Worm (Caenorhabditis elegans) whole organism, young adult: ENCODE results near the gene Y54G2A.41.

ENCODE experiments used
- B0019.2 ChIP-seq: fragments of 200-800 bp; sonication (Bioruptor generic); conservative IDR thresholded peaks from 2 replicates; pipeline ENCODE4 v1.3.6; 2022; ENCODE audit warnings: missing genetic modification reagents, missing genetic modification characterization, missing compliant biosample characterization
- B0261.1 ChIP-seq: sonication (generic microtip); optimal IDR thresholded peaks from 2 replicates; lab custom pipeline; 2016; ENCODE audit warnings: mild to moderate bottlenecking, missing genetic modification characterization, moderate library complexity, missing compliant biosample characterization
- B0336.3 ChIP-seq: fragments of 200-800 bp; sonication (Bioruptor generic); IDR thresholded peaks from 2 replicates; pipeline ENCODE4 v1.3.6; 2022; ENCODE audit warnings: missing genetic modification characterization, missing compliant biosample characterization
- C06A6.2 ChIP-seq: fragments of 200-800 bp; sonication (Bioruptor generic); conservative IDR thresholded peaks from 2 replicates; pipeline ENCODE4 v1.3.6; 2022; ENCODE audit warnings: missing genetic modification characterization, missing compliant biosample characterization
- D2030.7 ChIP-seq: fragments of 200-800 bp; sonication (Bioruptor generic); IDR thresholded peaks from 2 replicates; pipeline ENCODE4 v1.3.6; 2022; ENCODE audit warnings: missing genetic modification reagents, missing genetic modification characterization, missing compliant biosample characterization
- F10E7.11 ChIP-seq: sonication (generic microtip); optimal IDR thresholded peaks from 2 replicates; lab custom pipeline; 2017; ENCODE audit warnings: mild to moderate bottlenecking, missing genetic modification characterization, moderate library complexity, missing compliant biosample characterization
- F33H1.4 ChIP-seq: fragments of 200-800 bp; sonication (Bioruptor generic); IDR thresholded peaks from 2 replicates; pipeline ENCODE4 v1.3.6; 2022; ENCODE audit warnings: missing genetic modification reagents, missing genetic modification characterization, missing compliant biosample characterization
- F52B5.7 ChIP-seq: sonication (generic microtip); optimal IDR thresholded peaks from 2 replicates; lab custom pipeline; 2016; ENCODE audit warnings: mild to moderate bottlenecking, missing genetic modification characterization, missing compliant biosample characterization
- F57C9.4 ChIP-seq: sonication (generic microtip); optimal IDR thresholded peaks from 2 replicates; lab custom pipeline; 2017; ENCODE audit warnings: mild to moderate bottlenecking, missing genetic modification characterization, missing compliant biosample characterization
- T07F8.4 ChIP-seq: sonication (generic microtip); optimal IDR thresholded peaks from 2 replicates; lab custom pipeline; 2016; ENCODE audit warnings: mild to moderate bottlenecking, missing genetic modification characterization, moderate library complexity, missing compliant biosample characterization
- Y53F4B.3 ChIP-seq: fragments of 200-800 bp; sonication (Bioruptor generic); IDR thresholded peaks from 2 replicates; pipeline ENCODE4 v1.3.6; 2022; ENCODE audit warnings: missing genetic modification reagents, missing genetic modification characterization, missing compliant biosample characterization
- Y56A3A.18 ChIP-seq: fragments of 200-800 bp; sonication (Bioruptor generic); IDR thresholded peaks from 2 replicates; pipeline ENCODE4 v1.3.6; 2022; ENCODE audit warnings: missing genetic modification reagents, missing genetic modification characterization, missing compliant biosample characterization
- akir-1 ChIP-seq: fragments of 200-800 bp; sonication (Bioruptor generic); optimal IDR thresholded peaks from 2 replicates; lab custom pipeline; 2018; ENCODE audit warnings: mild to moderate bottlenecking, missing genetic modification characterization, moderate library complexity, missing compliant biosample characterization
- attf-5 ChIP-seq: fragments of 200-800 bp; sonication (Bioruptor generic); optimal IDR thresholded peaks from 2 replicates; lab custom pipeline; 2018; ENCODE audit warnings: mild to moderate bottlenecking, missing genetic modification characterization, missing compliant biosample characterization
- bed-2 ChIP-seq: fragments of 200-800 bp; sonication (Bioruptor generic); IDR thresholded peaks from 2 replicates; pipeline ENCODE4 v1.3.6; 2022; ENCODE audit warnings: missing genetic modification reagents, missing genetic modification characterization, missing compliant biosample characterization
- cebp-1 ChIP-seq, 2 experiments: fragments of 200-800 bp in 1 of 2; sonication (Bioruptor generic) in 1 of 2; sonication (generic microtip) in 1 of 2; IDR thresholded peaks in 1 of 2; optimal IDR thresholded peaks in 1 of 2; 2 replicates each; pipeline versions ENCODE4 v1.3.6 to Lab custom; 2017 to 2022; ENCODE audit warnings: missing compliant biosample characterization in 2 of 2, missing genetic modification characterization in 2 of 2, mild to moderate bottlenecking in 1 of 2, missing genetic modification reagents in 1 of 2, moderate library complexity in 1 of 2
- ceh-40 ChIP-seq: fragments of 200-800 bp; sonication (Bioruptor generic); IDR thresholded peaks from 2 replicates; pipeline ENCODE4 v1.3.6; 2022; ENCODE audit warnings: missing genetic modification characterization, missing compliant biosample characterization
- die-1 ChIP-seq: sonication (generic microtip); optimal IDR thresholded peaks from 2 replicates; lab custom pipeline; 2016; ENCODE audit warnings: missing genotype, mild to moderate bottlenecking, missing genetic modification characterization, missing compliant biosample characterization
- dox-1 ChIP-seq: fragments of 200-800 bp; sonication (Bioruptor generic); IDR thresholded peaks from 2 replicates; pipeline ENCODE4 v1.3.6; 2022; ENCODE audit warnings: missing genetic modification reagents, missing genetic modification characterization, missing compliant biosample characterization
- efl-1 ChIP-seq: fragments of 150-350 bp; optimal IDR thresholded peaks from 2 replicates; lab custom pipeline; 2014; ENCODE audit warnings: missing biosample characterization, missing genetic modification reagents, missing genetic modification characterization
- egl-18 ChIP-seq: fragments of 200-800 bp; sonication (Bioruptor generic); IDR thresholded peaks from 2 replicates; pipeline ENCODE4 v1.3.6; 2022; ENCODE audit warnings: missing genetic modification reagents, missing genetic modification characterization, missing compliant biosample characterization
- egrh-3 ChIP-seq: fragments of 200-800 bp; sonication (Bioruptor generic); IDR thresholded peaks from 2 replicates; pipeline ENCODE4 v1.3.6; 2022; ENCODE audit warnings: missing genetic modification reagents, missing genetic modification characterization, missing compliant biosample characterization
- ets-4 ChIP-seq: fragments of 200-800 bp; sonication (Bioruptor generic); optimal IDR thresholded peaks from 2 replicates; lab custom pipeline; 2018; ENCODE audit warnings: mild to moderate bottlenecking, missing genetic modification characterization, missing compliant biosample characterization
- hlh-26 ChIP-seq: fragments of 200-800 bp; sonication (Bioruptor generic); conservative IDR thresholded peaks from 2 replicates; pipeline ENCODE4 v1.3.6; 2022; ENCODE audit warnings: missing genetic modification reagents, missing genetic modification characterization, missing compliant biosample characterization
- hmg-1.2 ChIP-seq: fragments of 200-800 bp; sonication (Bioruptor generic); IDR thresholded peaks from 2 replicates; pipeline ENCODE4 v1.3.6; 2022; ENCODE audit warnings: missing genetic modification reagents, missing genetic modification characterization, missing compliant biosample characterization
- hmg-20 ChIP-seq: fragments of 200-800 bp; sonication (Bioruptor generic); IDR thresholded peaks from 2 replicates; pipeline ENCODE4 v1.3.6; 2022; ENCODE audit warnings: missing genetic modification reagents, missing genetic modification characterization, missing compliant biosample characterization
- hsf-1 ChIP-seq: fragments of 200-800 bp; sonication (Bioruptor generic); IDR thresholded peaks from 2 replicates; pipeline ENCODE4 v1.3.6; 2022; ENCODE audit warnings: missing genetic modification reagents, missing genetic modification characterization, missing compliant biosample characterization
- lin-26 ChIP-seq: fragments of 200-800 bp; sonication (Bioruptor generic); IDR thresholded peaks from 2 replicates; pipeline ENCODE4 v1.3.6; 2022; ENCODE audit warnings: missing genetic modification reagents, missing genetic modification characterization, missing compliant biosample characterization
- lsl-1 ChIP-seq: fragments of 200-800 bp; sonication (Bioruptor generic); optimal IDR thresholded peaks from 2 replicates; lab custom pipeline; 2018; ENCODE audit warnings: mild to moderate bottlenecking, missing genetic modification characterization, moderate library complexity, missing compliant biosample characterization
- lsy-27 ChIP-seq: sonication (generic microtip); optimal IDR thresholded peaks from 2 replicates; lab custom pipeline; 2017; ENCODE audit warnings: missing genetic modification characterization, mild to moderate bottlenecking, missing compliant biosample characterization, antibody characterized with exemption, missing genotype, borderline replicate concordance; ENCODE audit not compliant: insufficient read depth
- madf-8 ChIP-seq: fragments of 200-800 bp; sonication (Bioruptor generic); conservative IDR thresholded peaks from 2 replicates; pipeline ENCODE4 v1.3.6; 2022; ENCODE audit warnings: missing genetic modification reagents, missing genetic modification characterization, missing compliant biosample characterization
- mes-4 ChIP-seq: sonication (generic microtip); optimal IDR thresholded peaks from 2 replicates; lab custom pipeline; 2016; ENCODE audit warnings: missing genotype, missing genetic modification characterization, missing compliant biosample characterization
- nfya-2 ChIP-seq: fragments of 200-800 bp; sonication (Bioruptor generic); IDR thresholded peaks from 2 replicates; pipeline ENCODE4 v1.3.6; 2022; ENCODE audit warnings: missing genetic modification reagents, missing genetic modification characterization, missing compliant biosample characterization
- nhr-179 ChIP-seq: sonication (generic microtip); optimal IDR thresholded peaks from 2 replicates; lab custom pipeline; 2016; ENCODE audit warnings: mild to moderate bottlenecking, missing genetic modification characterization, missing compliant biosample characterization
- nhr-90 ChIP-seq: sonication (generic microtip); optimal IDR thresholded peaks from 2 replicates; lab custom pipeline; 2016; ENCODE audit warnings: missing genotype, mild to moderate bottlenecking, missing genetic modification characterization, missing compliant biosample characterization
- rec-8 ChIP-seq, 2 experiments: sonication (generic microtip); optimal IDR thresholded peaks; 2 replicates each; lab custom pipeline; 2016; ENCODE audit warnings: mild to moderate bottlenecking in 2 of 2, missing genetic modification characterization in 2 of 2, missing genetic modification reagents in 2 of 2, missing genotype in 2 of 2, missing biosample characterization in 1 of 2, missing compliant biosample characterization in 1 of 2, moderate library complexity in 1 of 2
- sea-2 ChIP-seq: fragments of 200-800 bp; sonication (Bioruptor generic); IDR thresholded peaks from 2 replicates; pipeline ENCODE4 v1.3.6; 2022; ENCODE audit warnings: missing genetic modification characterization, missing compliant biosample characterization
- snpc-1.1 ChIP-seq: sonication (generic microtip); optimal IDR thresholded peaks from 2 replicates; lab custom pipeline; 2017; ENCODE audit warnings: missing genetic modification characterization, mild to moderate bottlenecking, missing compliant biosample characterization, antibody characterized with exemption, moderate library complexity, missing genotype, missing genetic modification reagents; ENCODE audit not compliant: insufficient read depth
- snpc-1.3 ChIP-seq: sonication (generic microtip); optimal IDR thresholded peaks from 2 replicates; lab custom pipeline; 2017; ENCODE audit warnings: missing genetic modification characterization, mild to moderate bottlenecking, missing compliant biosample characterization, antibody characterized with exemption, moderate library complexity, missing genotype, missing genetic modification reagents; ENCODE audit not compliant: insufficient read depth
- snpc-3.4 ChIP-seq: sonication (generic microtip); optimal IDR thresholded peaks from 2 replicates; lab custom pipeline; 2017; ENCODE audit warnings: missing genetic modification characterization, mild to moderate bottlenecking, missing compliant biosample characterization, antibody characterized with exemption, moderate library complexity, missing genotype, missing genetic modification reagents
- sptf-2 ChIP-seq: fragments of 200-800 bp; sonication (Bioruptor generic); optimal IDR thresholded peaks from 2 replicates; lab custom pipeline; 2018; ENCODE audit warnings: mild to moderate bottlenecking, missing genetic modification characterization, missing compliant biosample characterization
- unc-130 ChIP-seq: sonication (generic microtip); optimal IDR thresholded peaks from 2 replicates; lab custom pipeline; 2016; ENCODE audit warnings: missing genetic modification reagents, missing genetic modification characterization, missing compliant biosample characterization
- unc-62 ChIP-seq: fragments of 150-350 bp; optimal IDR thresholded peaks from 2 replicates; lab custom pipeline; 2014; ENCODE audit warnings: missing biosample characterization, missing genetic modification reagents, missing genetic modification characterization
- zfh-2 ChIP-seq: fragments of 200-800 bp; sonication (Bioruptor generic); conservative IDR thresholded peaks from 2 replicates; pipeline ENCODE4 v1.3.6; 2022; ENCODE audit warnings: missing genetic modification reagents, missing genetic modification characterization, missing compliant biosample characterization
- zim-3 ChIP-seq: sonication (generic microtip); optimal IDR thresholded peaks from 2 replicates; lab custom pipeline; 2017; ENCODE audit warnings: mild to moderate bottlenecking, missing genetic modification characterization, moderate library complexity, missing compliant biosample characterization
- ztf-22 ChIP-seq: fragments of 200-800 bp; sonication (Bioruptor generic); optimal IDR thresholded peaks from 2 replicates; lab custom pipeline; 2018; ENCODE audit warnings: mild to moderate bottlenecking, missing genetic modification characterization, moderate library complexity, missing compliant biosample characterization
- ztf-25 ChIP-seq: fragments of 200-800 bp; sonication (Bioruptor generic); IDR thresholded peaks from 2 replicates; pipeline ENCODE4 v1.3.6; 2022; ENCODE audit warnings: missing genetic modification reagents, missing genetic modification characterization, missing compliant biosample characterization
- ztf-26 ChIP-seq: sonication (generic microtip); optimal IDR thresholded peaks from 2 replicates; lab custom pipeline; 2017; ENCODE audit warnings: missing genetic modification characterization, missing compliant biosample characterization

Y54G2A.41 gene

ce11 chrIV:2774500-2774899, 22.8 kb downstream of the Y54G2A.41 start (continued):
- TF ChIP-seq ztf-26 (tag; lab: Kevin White, UChicago), result peak; percentile 41
- TF ChIP-seq T07F8.4 (tag; lab: Kevin White, UChicago), result no peak
- no peak for TF ChIP-seq nhr-179 (tag; lab: Kevin White, UChicago)
- no peak for TF ChIP-seq egl-18 (GFP tag; lab: Robert Waterston, UW)
- TF ChIP-seq egrh-3 (GFP tag; lab: Robert Waterston, UW), result 0 out of 2 replicates have a peak, but pooled peaks have one; percentile 28
- TF ChIP-seq dox-1 (GFP tag; lab: Robert Waterston, UW), result peak; percentile 65
- peak; percentile 76 for TF ChIP-seq hmg-1.2
- TF ChIP-seq lin-26, result peak; percentile 80
- TF ChIP-seq unc-130 (GFP tag; lab: Kevin White, UChicago), result no peak
- TF ChIP-seq zim-3, result no peak
- TF ChIP-seq lsy-27, result no peak
- no peak for TF ChIP-seq sea-2 (GFP tag; lab: Robert Waterston, UW)
- no peak for TF ChIP-seq cebp-1 (GFP tag; IDR thresholded peaks at IDR 0.05; lab: Robert Waterston, UW)
- peak; percentile 77 for TF ChIP-seq cebp-1 (tag; optimal IDR thresholded peaks at IDR 0.05; lab: Kevin White, UChicago)
- TF ChIP-seq unc-62 (GFP tag; lab: Kevin White, UChicago), result no peak
- no peak for TF ChIP-seq lsl-1
- no peak for TF ChIP-seq F57C9.4 (tag; lab: Kevin White, UChicago)
- TF ChIP-seq akir-1, result no peak
- no peak for TF ChIP-seq madf-8 (GFP tag; lab: Robert Waterston, UW)
- TF ChIP-seq zfh-2 (GFP tag; lab: Robert Waterston, UW), result peak; percentile 60; the same call in 1 of the 2 replicates
- TF ChIP-seq ceh-40 (GFP tag; lab: Robert Waterston, UW), result no peak
- no peak for TF ChIP-seq hsf-1 (GFP tag; lab: Robert Waterston, UW)
- no peak for TF ChIP-seq nfya-2
- TF ChIP-seq F52B5.7 (tag; lab: Kevin White, UChicago), result no peak
- TF ChIP-seq Y53F4B.3, result no peak
- no peak for TF ChIP-seq hlh-26
- TF ChIP-seq efl-1, result no peak
- TF ChIP-seq mes-4, result no peak
- no peak for TF ChIP-seq F33H1.4
- TF ChIP-seq C06A6.2, result peak; percentile 78; the same call in 1 of the 2 replicates
- TF ChIP-seq ets-4 (GFP tag; lab: Kevin White, UChicago), result no peak
- TF ChIP-seq attf-5 (GFP tag; lab: Kevin White, UChicago), result peak; percentile 65
- TF ChIP-seq D2030.7 (GFP tag; lab: Robert Waterston, UW), result no peak
- TF ChIP-seq sptf-2, result no peak
- TF ChIP-seq snpc-1.1 (tag; lab: Kevin White, UChicago), result no peak
- no peak for TF ChIP-seq F10E7.11 (tag; lab: Kevin White, UChicago)
- no peak for TF ChIP-seq bed-2
- no peak for TF ChIP-seq B0261.1 (tag; lab: Kevin White, UChicago)
- TF ChIP-seq B0336.3 (GFP tag; lab: Robert Waterston, UW), result peak; percentile 71
- TF ChIP-seq nhr-90 (tag; lab: Kevin White, UChicago), result no peak
- no peak for TF ChIP-seq hmg-20 (GFP tag; lab: Robert Waterston, UW)
- TF ChIP-seq snpc-3.4 (tag; lab: Kevin White, UChicago), result no peak
- TF ChIP-seq snpc-1.3 (tag; lab: Kevin White, UChicago), result no peak
- TF ChIP-seq Y56A3A.18, result 0 out of 2 replicates have a peak, but pooled peaks have one; percentile 38
- TF ChIP-seq ztf-22 (GFP tag; lab: Kevin White, UChicago), result no peak
- TF ChIP-seq ztf-25 (GFP tag; lab: Robert Waterston, UW), result no peak
- no peak for TF ChIP-seq B0019.2 (GFP tag; lab: Robert Waterston, UW)
- no peak for TF ChIP-seq rec-8 (tag; optimal IDR thresholded peaks at IDR 0.05; lab: Kevin White, UChicago)
- no peak for TF ChIP-seq die-1
